3 fruit fly cellular contexts compared by ENCODE assay signal in genomic region chr3L:14659954-14660907, dm6.
A peak's percentile ranks its signal among the peaks of the same experiment; 100 is the strongest.
TF ChIP-seq lines count a peak whose summit lies in the region.

No protein-coding gene starts in this region.

- no peak for TF ChIP-seq CTCF in whole organism, embryonic (GFP tag; optimal IDR thresholded peaks at IDR 0.05; lab: Kevin White, UChicago)

TF ChIP-seq in whole organism, embryonic, 481 proteins besides CTCF, POLR2A, EP300 and RAD21 (continues in another document):
- TF ChIP-seq CG8281 (tag; optimal IDR thresholded peaks at IDR 0.05; lab: Kevin White, UChicago) (no peak), gsb-n (tag; optimal IDR thresholded peaks at IDR 0.05; lab: Kevin White, UChicago) (peak; percentile 19), psq (GFP tag; optimal IDR thresholded peaks at IDR 0.05; lab: Kevin White, UChicago) (peak; percentile 6), CG32772 (GFP tag; IDR thresholded peaks at IDR 0.05; lab: Robert Waterston, UW) (no peak), Oaz (GFP tag; IDR thresholded peaks at IDR 0.05; lab: Robert Waterston, UW) (no peak), Blimp-1 (GFP tag; optimal IDR thresholded peaks at IDR 0.05; lab: Kevin White, UChicago) (peak; percentile 71), chinmo (GFP tag; IDR thresholded peaks at IDR 0.05; lab: Robert Waterston, UW; ENCODE audit: partially characterized antibody) (0 out of 4 replicates have a peak, but pooled peaks have one; percentile 24), seq (GFP tag; IDR thresholded peaks at IDR 0.05; lab: Robert Waterston, UW) (peak; percentile 24; the same call in 1 of the 2 replicates), CG4360 (GFP tag; IDR thresholded peaks at IDR 0.05; lab: Robert Waterston, UW) (peak; percentile 78), Hey (tag; optimal IDR thresholded peaks at IDR 0.05; lab: Kevin White, UChicago) (no peak), scrt (GFP tag; optimal IDR thresholded peaks at IDR 0.05; lab: Kevin White, UChicago) (peak; percentile 97), ci (GFP tag; IDR thresholded peaks at IDR 0.05; lab: Robert Waterston, UW) (0 out of 3 replicates have a peak, but pooled peaks have one; percentile 15), CG30020 (tag; optimal IDR thresholded peaks at IDR 0.05; lab: Kevin White, UChicago) (no peak), peb (GFP tag; IDR thresholded peaks at IDR 0.05; lab: Robert Waterston, UW) (no peak), Med (GFP tag; lab: Kevin White, UChicago) (peak; percentile 70), Oli (tag; optimal IDR thresholded peaks at IDR 0.05; lab: Kevin White, UChicago) (peak; percentile 13), CG12391 (tag; optimal IDR thresholded peaks at IDR 0.05; lab: Kevin White, UChicago) (peak; percentile 14), sqz (GFP tag; optimal IDR thresholded peaks at IDR 0.05; lab: Kevin White, UChicago) (peak; percentile 61), eve (GFP tag; optimal IDR thresholded peaks at IDR 0.05; lab: Kevin White, UChicago) (peak in 1 of 2 experiments; percentile 53), CG10543 (GFP tag; optimal IDR thresholded peaks at IDR 0.05; lab: Kevin White, UChicago) (no peak), CG10979 (tag; optimal IDR thresholded peaks at IDR 0.05; lab: Kevin White, UChicago) (peak; percentile 39), Pdp1 (GFP tag; optimal IDR thresholded peaks at IDR 0.05; lab: Kevin White, UChicago) (peak in 1 of 2 experiments; percentile 37), CG10321 (GFP tag; IDR thresholded peaks at IDR 0.05; lab: Robert Waterston, UW) (no peak), CG31441 (GFP tag; IDR thresholded peaks at IDR 0.05; lab: Robert Waterston, UW) (peak; percentile 25; the same call in 1 of the 2 replicates), CG1529 (GFP tag; optimal IDR thresholded peaks at IDR 0.05; lab: Kevin White, UChicago) (peak; percentile 20), dmrt11E (tag; optimal IDR thresholded peaks at IDR 0.05; lab: Kevin White, UChicago) (peak; percentile 1), CG7556 (GFP tag; optimal IDR thresholded peaks at IDR 0.05; lab: Kevin White, UChicago) (peak; percentile 31), gem (tag; optimal IDR thresholded peaks at IDR 0.05; lab: Kevin White, UChicago) (peak; percentile 48), CG7786 (GFP tag; optimal IDR thresholded peaks at IDR 0.05; lab: Kevin White, UChicago) (no peak)

TF ChIP-seq in whole organism, prepupa, 60 proteins besides CTCF, POLR2A, EP300 and RAD21:
- TF ChIP-seq Lpt (GFP tag; optimal IDR thresholded peaks at IDR 0.05; lab: Kevin White, UChicago) (no peak), Eip93F (GFP tag; optimal IDR thresholded peaks at IDR 0.05; lab: Kevin White, UChicago) (no peak), Sox14 (GFP tag; optimal IDR thresholded peaks at IDR 0.05; lab: Kevin White, UChicago) (no peak), CG10631 (GFP tag; optimal IDR thresholded peaks at IDR 0.05; lab: Kevin White, UChicago) (no peak), cyc (GFP tag; optimal IDR thresholded peaks at IDR 0.05; lab: Kevin White, UChicago) (no peak), spab (GFP tag; optimal IDR thresholded peaks at IDR 0.05; lab: Kevin White, UChicago) (no peak), CG3919 (GFP tag; optimal IDR thresholded peaks at IDR 0.05; lab: Kevin White, UChicago) (no peak), acj6 (GFP tag; optimal IDR thresholded peaks at IDR 0.05; lab: Kevin White, UChicago) (no peak), CG34406 (GFP tag; optimal IDR thresholded peaks at IDR 0.05; lab: Kevin White, UChicago) (no peak), achi (GFP tag; optimal IDR thresholded peaks at IDR 0.05; lab: Kevin White, UChicago) (no peak), OdsH (GFP tag; optimal IDR thresholded peaks at IDR 0.05; lab: Kevin White, UChicago) (no peak), topi (GFP tag; optimal IDR thresholded peaks at IDR 0.05; lab: Kevin White, UChicago) (no peak), CG4318 (GFP tag; optimal IDR thresholded peaks at IDR 0.05; lab: Kevin White, UChicago) (no peak), Smox (GFP tag; optimal IDR thresholded peaks at IDR 0.05; lab: Kevin White, UChicago) (no peak), CG8632 (GFP tag; optimal IDR thresholded peaks at IDR 0.05; lab: Kevin White, UChicago) (no peak), pdm3 (GFP tag; optimal IDR thresholded peaks at IDR 0.05; lab: Kevin White, UChicago) (peak; percentile 13), Hr4 (GFP tag; optimal IDR thresholded peaks at IDR 0.05; lab: Kevin White, UChicago) (peak; percentile 34), Blimp-1 (GFP tag; optimal IDR thresholded peaks at IDR 0.05; lab: Kevin White, UChicago) (peak; percentile 10), CG10669 (GFP tag; optimal IDR thresholded peaks at IDR 0.05; lab: Kevin White, UChicago) (no peak), Met (GFP tag; optimal IDR thresholded peaks at IDR 0.05; lab: Kevin White, UChicago) (no peak), CG6792 (GFP tag; optimal IDR thresholded peaks at IDR 0.05; lab: Kevin White, UChicago) (no peak), ss (GFP tag; optimal IDR thresholded peaks at IDR 0.05; lab: Kevin White, UChicago) (no peak), Hr38 (GFP tag; optimal IDR thresholded peaks at IDR 0.05; lab: Kevin White, UChicago) (no peak), CG6276 (GFP tag; optimal IDR thresholded peaks at IDR 0.05; lab: Kevin White, UChicago) (no peak), CG32006 (GFP tag; optimal IDR thresholded peaks at IDR 0.05; lab: Kevin White, UChicago) (peak; percentile 31), CG11762 (GFP tag; optimal IDR thresholded peaks at IDR 0.05; lab: Kevin White, UChicago; ENCODE audit: insufficient read depth) (no peak)

TF ChIP-seq in whole organism, pupa, 21 proteins besides CTCF, POLR2A, EP300 and RAD21:
- TF ChIP-seq CG34367 (tag; optimal IDR thresholded peaks at IDR 0.05; lab: Kevin White, UChicago) (no peak), EcR (GFP tag; optimal IDR thresholded peaks at IDR 0.05; lab: Kevin White, UChicago) (peak; percentile 68), Pif1B (GFP tag; optimal IDR thresholded peaks at IDR 0.05; lab: Kevin White, UChicago) (no peak), CG14655 (GFP tag; optimal IDR thresholded peaks at IDR 0.05; lab: Kevin White, UChicago) (peak; percentile 7), CG8159 (tag; optimal IDR thresholded peaks at IDR 0.05; lab: Kevin White, UChicago) (no peak), Ets98B (GFP tag; IDR thresholded peaks at IDR 0.05; lab: Robert Waterston, UW) (no peak), Pif1A (GFP tag; optimal IDR thresholded peaks at IDR 0.05; lab: Kevin White, UChicago) (no peak)

Comparison
In these comparisons a context has a peak if more than half of its experiments do, and no peak if none do; other contexts are left out.
1. Of the 7 proteins assayed by ChIP-seq in both whole organism, embryonic and whole organism, prepupa: peak only in whole organism, embryonic: Sox102F; only in whole organism, prepupa: none; in both: Blimp-1; in neither: 5.